Fruit fly (Drosophila melanogaster): ENCODE data around the gene Hexo2.

Gene Hexo2

dm6 chrX:8709234-8709843 is at the start of gene Hexo2:
TSS of gene Hexo2 (plus strand) at chrX:8709652.
- TF ChIP-seq Vsx2 (GFP tag; optimal IDR thresholded peaks at IDR 0.05; ENCODE audit: partially characterized antibody) (no peak), Hnf4 (GFP tag; optimal IDR thresholded peaks at IDR 0.05) (peak; percentile 97), CrebA (GFP tag; optimal IDR thresholded peaks at IDR 0.05; ENCODE audit: borderline replicate concordance) (no peak), HLH106 (tag; optimal IDR thresholded peaks at IDR 0.05) (peak; percentile 96), Myc (optimal IDR thresholded peaks at IDR 0.05) (no peak), br (GFP tag; optimal IDR thresholded peaks at IDR 0.05) (peak; percentile 95), h (GFP tag; optimal IDR thresholded peaks at IDR 0.05) (peak; percentile 96), Sp1 (GFP tag; optimal IDR thresholded peaks at IDR 0.05) (peak; percentile 93), GATAd (GFP tag; optimal IDR thresholded peaks at IDR 0.05) (peak; percentile 84), Jra (GFP tag; optimal IDR thresholded peaks at IDR 0.05) (peak; percentile 90), Dfd (GFP tag; optimal IDR thresholded peaks at IDR 0.05) (no peak), Mio (GFP tag; optimal IDR thresholded peaks at IDR 0.05) (peak; percentile 81), Abd-B (GFP tag; optimal IDR thresholded peaks at IDR 0.05) (no peak), lola (GFP tag; optimal IDR thresholded peaks at IDR 0.05) (no peak), brk (GFP tag; optimal IDR thresholded peaks at IDR 0.05) (no peak), woc (GFP tag; optimal IDR thresholded peaks at IDR 0.05) (peak; percentile 86), Dif (GFP tag; optimal IDR thresholded peaks at IDR 0.05; ENCODE audit: partially characterized antibody) (no peak), dl (GFP tag; optimal IDR thresholded peaks at IDR 0.05; ENCODE audit: insufficient read depth in 1 of 2, partially characterized antibody in 2 of 2) (no peak), usp (GFP tag; optimal IDR thresholded peaks at IDR 0.05) (no peak), rgr (GFP tag; optimal IDR thresholded peaks at IDR 0.05) (peak; percentile 95), foxo (GFP tag; optimal IDR thresholded peaks at IDR 0.05) (peak; percentile 3 to 97), psq (GFP tag; optimal IDR thresholded peaks at IDR 0.05) (peak; percentile 89), N (GFP tag; optimal IDR thresholded peaks at IDR 0.05) (no peak), dmrt93B (GFP tag; optimal IDR thresholded peaks at IDR 0.05) (peak; percentile 96), sage (GFP tag; optimal IDR thresholded peaks at IDR 0.05) (peak; percentile 87), CG9705 (GFP tag; optimal IDR thresholded peaks at IDR 0.05) (peak; percentile 90), ey (GFP tag; optimal IDR thresholded peaks at IDR 0.05) (peak; percentile 97), Rel (GFP tag; optimal IDR thresholded peaks at IDR 0.05) (peak; percentile 35), Rel (tag; optimal IDR thresholded peaks at IDR 0.05) (peak; percentile 75), fru (GFP tag; optimal IDR thresholded peaks at IDR 0.05) (peak; percentile 97), Hr78 (GFP tag; optimal IDR thresholded peaks at IDR 0.05) (no peak), sv (GFP tag; optimal IDR thresholded peaks at IDR 0.05) (peak; percentile 90), CG32264 (GFP tag; optimal IDR thresholded peaks at IDR 0.05) (peak; percentile 87), jim (GFP tag; optimal IDR thresholded peaks at IDR 0.05) (no peak), tai (GFP tag; optimal IDR thresholded peaks at IDR 0.05) (no peak), dsf (GFP tag; optimal IDR thresholded peaks at IDR 0.05; ENCODE audit: borderline replicate concordance) (peak; percentile 73), pan (optimal IDR thresholded peaks at IDR 0.05) (no peak), Hr83 (GFP tag; optimal IDR thresholded peaks at IDR 0.05; ENCODE audit: poor library complexity, severe bottlenecking) (peak; percentile 81), OdsH (GFP tag; optimal IDR thresholded peaks at IDR 0.05) (peak; percentile 93)

DNA sequence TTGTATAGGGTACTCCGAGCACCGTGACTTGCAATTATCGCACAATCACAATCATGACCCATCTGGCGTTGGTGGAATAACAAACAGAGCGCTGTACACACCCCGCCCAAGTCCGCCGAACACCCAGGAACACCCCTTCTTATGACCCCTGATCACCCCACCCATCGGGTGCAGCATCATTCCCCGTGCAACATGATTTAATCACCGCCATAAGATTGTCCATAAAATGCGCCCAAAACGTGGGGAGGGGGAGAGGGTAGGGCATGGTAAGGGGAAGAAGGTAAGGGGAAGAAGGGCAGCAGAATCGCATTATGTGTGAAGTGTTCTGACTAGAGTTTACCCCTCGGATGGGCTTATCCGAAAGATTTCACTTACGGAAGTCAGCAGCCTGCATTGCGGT is 49.1 kb upstream of the Hexo2 start:
- peak; percentile 15 for TF ChIP-seq woc (GFP tag; optimal IDR thresholded peaks at IDR 0.05)
- TF ChIP-seq dsf (GFP tag; optimal IDR thresholded peaks at IDR 0.05; ENCODE audit: borderline replicate concordance) = no peak
